Worm (Caenorhabditis elegans) whole organism, early embryonic: ENCODE measurements around the gene ptp-2.

ENCODE experiments used
- ama-1 ChIP-seq: fragments of 150-350 bp; optimal IDR thresholded peaks from 2 replicates; lab custom pipeline; 2014
- scrt-1 ChIP-seq: fragments of 200-800 bp; sonication (Bioruptor generic); IDR thresholded peaks from 2 replicates; pipeline ENCODE4 v1.3.6; 2022; ENCODE audit warnings: missing genetic modification characterization, missing compliant biosample characterization
- tbx-37 ChIP-seq: fragments of 200-800 bp; sonication (Bioruptor generic); conservative IDR thresholded peaks from 2 replicates; pipeline ENCODE4 v1.3.6; 2022; ENCODE audit warnings: missing genetic modification reagents, missing genetic modification characterization, missing compliant biosample characterization

ce11 chrII:5899080-5899479 is 19.4 kb upstream of the ptp-2 start:
- no peak for TF ChIP-seq tbx-37
- TF ChIP-seq scrt-1: no peak
- TF ChIP-seq ama-1: no peak
